Worm (Caenorhabditis elegans) whole organism, late embryonic: ENCODE data around the gene moc-6.

Experiments
- F13H6.1 ChIP-seq: sonication (generic microtip); optimal IDR thresholded peaks from 2 replicates; lab custom pipeline; 2016; ENCODE audit warnings: missing genetic modification characterization, missing compliant biosample characterization
- ceh-19 ChIP-seq: fragments of 200-800 bp; sonication (Bioruptor generic); optimal IDR thresholded peaks from 2 replicates; lab custom pipeline; 2018; ENCODE audit warnings: mild to moderate bottlenecking, missing genetic modification characterization, missing compliant biosample characterization
- dve-1 ChIP-seq: sonication (generic microtip); optimal IDR thresholded peaks from 2 replicates; lab custom pipeline; 2017; ENCODE audit warnings: antibody characterized with exemption, mild to moderate bottlenecking, missing genetic modification characterization, missing compliant biosample characterization
- elt-2 ChIP-seq: sonication (generic microtip); optimal IDR thresholded peaks from 2 replicates; lab custom pipeline; 2016; ENCODE audit warnings: missing genetic modification reagents, missing genetic modification characterization, missing compliant biosample characterization
- hlh-13 ChIP-seq: fragments of 200-800 bp; sonication (Bioruptor generic); optimal IDR thresholded peaks from 2 replicates; lab custom pipeline; 2018; ENCODE audit warnings: mild to moderate bottlenecking, missing genetic modification characterization, missing compliant biosample characterization
- mec-3 ChIP-seq: sonication (generic microtip); optimal IDR thresholded peaks from 2 replicates; lab custom pipeline; 2016; ENCODE audit warnings: borderline replicate concordance, missing genetic modification characterization, missing compliant biosample characterization
- pros-1 ChIP-seq: fragments of 150-350 bp; optimal IDR thresholded peaks from 2 replicates; lab custom pipeline; 2014; ENCODE audit warnings: missing biosample characterization, missing genetic modification reagents, missing genetic modification characterization
- tbx-2 ChIP-seq: sonication (generic microtip); optimal IDR thresholded peaks from 2 replicates; lab custom pipeline; 2016; ENCODE audit warnings: missing genetic modification characterization, missing compliant biosample characterization
- unc-55 ChIP-seq: sonication (generic microtip); optimal IDR thresholded peaks from 2 replicates; lab custom pipeline; 2017; ENCODE audit warnings: missing biosample characterization, missing genetic modification reagents, missing genetic modification characterization
- ztf-16 ChIP-seq: sonication (generic microtip); optimal IDR thresholded peaks from 2 replicates; lab custom pipeline; 2017; ENCODE audit warnings: missing genetic modification characterization, missing compliant biosample characterization

DNA sequence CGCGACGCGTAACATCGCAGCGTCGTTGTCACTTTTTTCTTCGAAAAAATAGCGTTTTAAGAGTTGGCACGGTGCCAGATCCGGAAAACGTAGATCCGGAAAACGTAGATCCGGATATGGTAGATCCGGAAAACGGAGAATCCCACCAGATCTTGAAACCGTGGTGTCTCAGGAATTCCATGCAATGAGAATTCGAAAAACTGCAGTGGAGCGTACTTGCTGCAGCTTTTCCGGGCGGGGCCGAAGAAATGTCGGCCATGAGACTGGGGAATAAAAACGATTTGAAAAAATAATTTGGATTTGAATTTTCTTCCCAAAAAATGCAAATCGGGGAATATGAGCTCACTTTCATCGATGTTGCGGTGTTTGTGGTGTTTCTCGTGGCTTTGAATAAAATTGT, 23.3 kb upstream of the moc-6 start, which contains the start of gene K10D2.5:
- peak; percentile 99 for TF ChIP-seq tbx-2 (tag; lab: Kevin White, UChicago)
- TF ChIP-seq ztf-16 (tag; lab: Kevin White, UChicago) = peak; percentile 92
- no peak for TF ChIP-seq unc-55 (GFP tag; lab: Kevin White, UChicago)
- peak; percentile 49 for TF ChIP-seq hlh-13
- peak; percentile 84 for TF ChIP-seq elt-2 (tag; lab: Kevin White, UChicago)
- peak; percentile 41 for TF ChIP-seq ceh-19 (GFP tag; lab: Kevin White, UChicago)
- TF ChIP-seq pros-1 = peak; percentile 51
- peak; percentile 69 for TF ChIP-seq dve-1
- TF ChIP-seq mec-3 (tag; lab: Kevin White, UChicago) = peak; percentile 98
- TF ChIP-seq F13H6.1 (tag; lab: Kevin White, UChicago) = peak; percentile 91
